Worm (Caenorhabditis elegans): ENCODE measurements around the gene str-146.

str-146 gene

DNA sequence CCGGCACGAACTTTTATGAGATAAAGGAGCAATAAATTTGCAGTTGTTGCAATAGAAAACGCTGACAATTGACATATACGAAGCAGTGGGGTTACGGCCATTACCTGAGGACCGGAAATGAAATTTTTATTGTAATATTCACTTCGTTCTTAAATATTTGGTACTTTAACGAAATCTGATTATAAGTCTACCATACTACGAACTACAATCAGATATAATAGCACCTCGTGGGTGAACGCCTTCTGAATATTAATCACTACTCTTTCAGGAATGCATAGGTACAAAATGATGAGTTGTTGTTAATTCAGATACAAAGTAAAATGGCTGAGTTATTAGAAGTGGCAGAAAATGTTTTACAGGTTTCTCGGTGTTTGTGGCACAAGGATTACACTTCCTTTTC, 2.9 kb downstream of the str-146 start, which contains the start of gene str-129:
Gene str-129, minus strand, starts transcription at position 101 of the 400 bp plus-strand sequence.
- TF ChIP-seq cog-1 (tag; optimal IDR thresholded peaks at IDR 0.05) (no peak), ztf-23 (GFP tag; IDR thresholded peaks at IDR 0.05) (no peak)

DNA sequence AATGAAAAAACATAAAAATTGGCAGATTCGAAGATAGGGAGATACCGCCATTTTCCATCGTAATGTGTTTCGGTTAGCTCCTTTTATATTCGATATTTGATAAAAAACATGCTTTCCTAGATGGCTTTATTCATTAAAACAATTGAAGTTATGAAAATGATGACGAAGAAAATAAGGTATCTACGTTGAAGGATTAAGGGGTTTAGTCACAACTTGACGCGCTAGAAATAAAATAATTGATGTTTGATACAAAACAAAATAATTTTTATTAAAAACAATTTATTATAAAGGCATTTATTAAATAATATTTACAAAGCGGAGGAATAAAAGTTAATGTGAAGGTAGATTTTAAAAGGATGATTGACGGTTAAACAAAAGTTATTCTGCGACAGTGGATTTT, 4.7 kb downstream of the str-146 start, which contains the start of gene str-130:
Gene str-130, minus strand, starts transcription at position 101 of the 400 bp plus-strand sequence.
- TF ChIP-seq cog-1 (tag; optimal IDR thresholded peaks at IDR 0.05), result no peak
- no peak for TF ChIP-seq ztf-23 (GFP tag; IDR thresholded peaks at IDR 0.05)
- no peak for TF ChIP-seq tab-1 (GFP tag; IDR thresholded peaks at IDR 0.05)
- no peak for TF ChIP-seq klf-2 (GFP tag; conservative IDR thresholded peaks at IDR 0.05)
- no peak for TF ChIP-seq ztf-29 (GFP tag; IDR thresholded peaks at IDR 0.05)
- no peak for TF ChIP-seq flt-1 (GFP tag; IDR thresholded peaks at IDR 0.05)
- TF ChIP-seq ref-1 (GFP tag; conservative IDR thresholded peaks at IDR 0.05), result no peak
- TF ChIP-seq med-1 (GFP tag; optimal IDR thresholded peaks at IDR 0.05; ENCODE audit: insufficient read depth), result no peak
- TF ChIP-seq T22C8.4 (GFP tag; IDR thresholded peaks at IDR 0.05), result no peak

DNA sequence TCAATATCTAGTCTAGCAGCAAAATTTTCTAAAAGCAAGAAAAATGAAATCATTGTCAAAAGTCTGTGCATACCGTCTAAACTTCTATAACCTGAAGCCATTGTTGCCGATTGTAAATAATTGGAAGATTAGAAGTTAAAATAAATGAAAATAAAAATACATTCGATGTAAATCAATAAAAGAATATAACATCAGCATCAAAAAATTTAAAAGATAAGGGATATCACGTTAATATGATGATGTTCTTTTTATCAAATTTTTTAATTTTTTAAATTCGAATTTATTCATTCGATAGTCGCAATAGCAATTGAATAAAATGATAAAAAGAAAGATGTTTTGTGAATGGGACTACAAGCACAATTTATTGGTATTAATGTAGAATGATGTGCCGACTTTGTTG, 10.1 kb downstream of the str-146 start, which contains the start of gene C09H5.7:
Gene C09H5.7, minus strand, starts transcription at position 101 of the 400 bp plus-strand sequence.
- TF ChIP-seq med-1 (GFP tag; optimal IDR thresholded peaks at IDR 0.05; ENCODE audit: insufficient read depth), result no peak
- no peak for TF ChIP-seq cog-1 (tag; optimal IDR thresholded peaks at IDR 0.05)
- no peak for TF ChIP-seq ref-1 (GFP tag; conservative IDR thresholded peaks at IDR 0.05)
- no peak for TF ChIP-seq ztf-23 (GFP tag; IDR thresholded peaks at IDR 0.05)
- no peak for TF ChIP-seq ztf-29 (GFP tag; IDR thresholded peaks at IDR 0.05)
- TF ChIP-seq tab-1 (GFP tag; IDR thresholded peaks at IDR 0.05), result no peak
- no peak for TF ChIP-seq T22C8.4 (GFP tag; IDR thresholded peaks at IDR 0.05)
- TF ChIP-seq flt-1 (GFP tag; IDR thresholded peaks at IDR 0.05), result no peak
- no peak for TF ChIP-seq klf-2 (GFP tag; conservative IDR thresholded peaks at IDR 0.05)

DNA sequence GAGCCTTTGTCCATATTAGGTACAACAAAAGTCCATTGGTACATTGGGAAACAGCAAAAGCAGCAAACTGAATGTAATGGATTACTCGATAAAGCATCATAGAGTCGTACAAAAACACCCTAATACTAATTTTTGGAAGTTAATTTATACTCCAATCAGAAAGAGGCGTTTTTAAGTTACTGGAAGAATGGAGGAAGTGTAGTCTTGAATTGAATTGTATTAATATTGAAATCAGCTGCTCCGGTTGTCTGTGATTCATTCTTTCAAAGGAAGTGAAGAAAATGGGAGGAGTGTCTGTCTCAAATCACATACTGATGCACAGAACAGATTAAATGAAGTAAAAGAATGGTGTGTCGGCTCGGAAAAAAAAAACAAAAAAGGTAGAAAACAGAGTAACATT, 13.7 kb downstream of the str-146 start, which contains the start of gene str-131:
Gene str-131, minus strand, starts transcription at position 101 of the 400 bp plus-strand sequence.
- TF ChIP-seq ztf-29 (GFP tag; IDR thresholded peaks at IDR 0.05), result no peak
- no peak for TF ChIP-seq tab-1 (GFP tag; IDR thresholded peaks at IDR 0.05)
- no peak for TF ChIP-seq flt-1 (GFP tag; IDR thresholded peaks at IDR 0.05)
- no peak for TF ChIP-seq ref-1 (GFP tag; conservative IDR thresholded peaks at IDR 0.05)
- no peak for TF ChIP-seq ztf-23 (GFP tag; IDR thresholded peaks at IDR 0.05)

DNA sequence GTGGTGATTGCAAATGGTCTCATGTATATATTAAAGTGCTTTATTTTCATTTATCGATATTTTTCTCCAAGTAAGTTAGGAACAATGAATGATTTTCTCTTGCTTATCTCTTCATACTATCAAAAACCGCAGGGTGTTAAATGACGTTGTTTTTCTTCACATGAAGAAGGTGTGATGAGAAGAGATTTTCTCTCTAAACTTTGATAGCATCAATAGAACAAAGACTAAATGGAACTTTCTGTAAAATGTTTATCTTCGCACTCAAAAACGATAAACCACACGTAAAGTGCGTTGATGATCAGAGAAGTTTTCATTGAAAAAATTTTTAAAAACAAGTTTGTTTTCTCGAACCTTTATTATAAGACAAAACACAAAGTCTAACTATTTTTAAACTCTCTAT, 15.5 kb downstream of the str-146 start:
- TF ChIP-seq T22C8.4 (GFP tag; IDR thresholded peaks at IDR 0.05) (no peak), flt-1 (GFP tag; IDR thresholded peaks at IDR 0.05) (no peak), ztf-29 (GFP tag; IDR thresholded peaks at IDR 0.05) (no peak), ref-1 (GFP tag; conservative IDR thresholded peaks at IDR 0.05) (no peak), cog-1 (tag; optimal IDR thresholded peaks at IDR 0.05) (no peak), med-1 (GFP tag; optimal IDR thresholded peaks at IDR 0.05; ENCODE audit: insufficient read depth) (no peak), tab-1 (GFP tag; IDR thresholded peaks at IDR 0.05) (no peak), klf-2 (GFP tag; conservative IDR thresholded peaks at IDR 0.05) (no peak), ztf-23 (GFP tag; IDR thresholded peaks at IDR 0.05) (no peak)

DNA sequence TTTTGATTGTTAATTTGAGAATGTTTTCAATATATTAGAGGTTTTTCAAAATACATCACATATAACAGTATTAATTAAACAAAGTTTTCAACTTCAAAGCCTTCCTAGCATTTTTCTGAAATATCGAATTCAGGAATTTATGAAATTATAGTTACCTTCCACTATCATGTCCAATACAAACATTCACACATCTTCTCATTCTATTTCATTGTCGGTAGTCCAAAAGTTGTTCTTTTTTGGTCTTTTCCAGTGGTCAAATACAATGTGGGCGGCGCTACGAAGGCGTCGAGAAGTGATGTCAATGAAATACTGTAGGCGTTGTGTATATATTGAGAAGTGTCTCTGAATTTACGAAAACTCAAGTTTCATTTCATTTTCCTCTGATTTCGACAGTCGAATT, 19.6 kb downstream of the str-146 start, which contains the start of gene catp-3:
Gene catp-3, plus strand, starts transcription at position 301 of the 400 bp plus-strand sequence.
- TF ChIP-seq ztf-29 (GFP tag; IDR thresholded peaks at IDR 0.05) (no peak), ref-1 (GFP tag; conservative IDR thresholded peaks at IDR 0.05) (no peak), med-1 (GFP tag; optimal IDR thresholded peaks at IDR 0.05; ENCODE audit: insufficient read depth) (no peak), klf-2 (GFP tag; conservative IDR thresholded peaks at IDR 0.05) (no peak), cog-1 (tag; optimal IDR thresholded peaks at IDR 0.05) (no peak), tab-1 (GFP tag; IDR thresholded peaks at IDR 0.05) (no peak), T22C8.4 (GFP tag; IDR thresholded peaks at IDR 0.05) (no peak), flt-1 (GFP tag; IDR thresholded peaks at IDR 0.05) (no peak), ztf-23 (GFP tag; IDR thresholded peaks at IDR 0.05) (no peak)

DNA sequence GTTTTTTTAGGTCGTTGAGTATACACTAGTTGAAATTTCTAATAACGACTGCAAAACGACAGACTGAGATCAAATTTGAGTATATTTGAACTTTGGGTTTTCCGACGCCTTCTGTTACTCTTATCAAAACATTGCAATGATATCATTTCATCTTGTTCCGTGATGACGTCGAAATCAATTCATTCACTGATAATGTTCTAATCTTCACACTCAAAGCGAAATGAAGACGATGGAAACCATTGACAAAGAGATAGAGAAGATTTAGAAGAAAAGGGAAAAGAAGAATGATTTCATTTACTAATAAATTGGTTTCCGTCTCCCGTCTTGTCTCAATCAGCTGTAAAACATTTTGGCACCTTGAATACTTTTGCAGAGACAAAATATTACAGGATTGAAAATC, 22.1 kb downstream of the str-146 start:
- no peak for TF ChIP-seq med-1 (GFP tag; optimal IDR thresholded peaks at IDR 0.05; ENCODE audit: insufficient read depth)
- TF ChIP-seq ref-1 (GFP tag; conservative IDR thresholded peaks at IDR 0.05), result no peak

DNA sequence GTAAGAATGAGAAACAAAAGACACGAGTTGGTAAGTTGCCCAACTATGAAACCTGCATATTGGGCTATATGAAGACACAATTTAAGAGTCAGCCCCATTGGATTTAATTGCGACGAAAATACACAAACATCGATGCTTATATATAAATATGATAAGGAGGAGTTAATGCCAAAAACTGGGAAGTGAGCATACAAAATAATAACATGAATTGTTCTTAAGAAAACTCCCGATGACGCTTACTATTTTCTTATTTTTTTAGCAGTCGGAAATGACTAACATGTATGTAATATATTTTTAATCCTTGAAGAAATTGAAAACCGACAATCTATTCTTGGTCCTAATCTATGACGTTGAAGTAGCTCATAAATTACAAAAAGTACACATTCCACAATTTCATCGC, 23.2 kb downstream of the str-146 start, which contains the start of gene str-144:
Gene str-144, minus strand, starts transcription at position 101 of the 400 bp plus-strand sequence.
- TF ChIP-seq med-1 (GFP tag; optimal IDR thresholded peaks at IDR 0.05; ENCODE audit: insufficient read depth) (no peak), klf-2 (GFP tag; conservative IDR thresholded peaks at IDR 0.05) (no peak), T22C8.4 (GFP tag; IDR thresholded peaks at IDR 0.05) (no peak)

DNA sequence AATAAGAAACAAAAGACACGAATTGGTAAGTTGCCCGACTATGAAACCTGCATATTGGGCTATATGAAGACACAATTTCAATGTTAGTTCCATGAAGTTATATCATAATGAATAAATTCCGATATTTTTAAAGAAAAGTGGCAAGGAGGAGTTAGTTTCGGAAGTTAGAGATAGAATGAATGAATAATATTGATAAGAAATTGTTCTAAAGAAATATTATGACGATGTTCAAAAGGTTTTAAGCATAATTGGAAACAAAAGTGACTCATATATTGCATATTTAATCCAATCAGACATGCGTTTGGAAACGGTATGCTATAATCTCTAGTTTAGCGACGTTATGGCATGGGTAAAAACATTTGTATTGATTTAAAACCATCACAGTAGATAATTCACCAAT, 25.6 kb downstream of the str-146 start, which contains the start of gene str-143:
Gene str-143, minus strand, starts transcription at position 101 of the 400 bp plus-strand sequence.
- TF ChIP-seq cog-1 (tag; optimal IDR thresholded peaks at IDR 0.05) (no peak), ztf-29 (GFP tag; IDR thresholded peaks at IDR 0.05) (no peak)

DNA sequence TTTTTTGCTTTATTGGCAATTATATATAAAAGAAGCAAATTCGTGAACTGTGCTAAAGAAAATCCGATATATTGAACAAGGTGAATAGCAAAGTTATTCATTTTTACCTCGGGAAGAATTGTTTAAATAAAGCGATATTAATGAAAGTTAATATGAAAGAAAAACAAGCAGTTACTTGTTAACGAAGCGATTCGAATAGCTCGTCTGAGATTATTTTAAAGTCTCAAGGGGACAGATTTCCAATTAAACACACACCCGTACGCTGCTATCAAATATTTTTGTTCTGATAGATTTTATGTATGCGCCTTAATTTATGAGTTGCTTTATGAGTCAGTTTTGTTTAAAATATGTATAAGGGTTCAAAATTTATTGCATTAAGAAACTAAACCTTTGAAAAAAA, 27.5 kb downstream of the str-146 start, which contains the start of gene str-140:
Gene str-140, minus strand, starts transcription at position 101 of the 400 bp plus-strand sequence.
- TF ChIP-seq med-1 (GFP tag; optimal IDR thresholded peaks at IDR 0.05; ENCODE audit: insufficient read depth) (no peak), ref-1 (GFP tag; conservative IDR thresholded peaks at IDR 0.05) (no peak), klf-2 (GFP tag; conservative IDR thresholded peaks at IDR 0.05) (no peak), flt-1 (GFP tag; IDR thresholded peaks at IDR 0.05) (no peak), ztf-29 (GFP tag; IDR thresholded peaks at IDR 0.05) (no peak), cog-1 (tag; optimal IDR thresholded peaks at IDR 0.05) (no peak), tab-1 (GFP tag; IDR thresholded peaks at IDR 0.05) (no peak), ztf-23 (GFP tag; IDR thresholded peaks at IDR 0.05) (no peak), T22C8.4 (GFP tag; IDR thresholded peaks at IDR 0.05) (no peak)

DNA sequence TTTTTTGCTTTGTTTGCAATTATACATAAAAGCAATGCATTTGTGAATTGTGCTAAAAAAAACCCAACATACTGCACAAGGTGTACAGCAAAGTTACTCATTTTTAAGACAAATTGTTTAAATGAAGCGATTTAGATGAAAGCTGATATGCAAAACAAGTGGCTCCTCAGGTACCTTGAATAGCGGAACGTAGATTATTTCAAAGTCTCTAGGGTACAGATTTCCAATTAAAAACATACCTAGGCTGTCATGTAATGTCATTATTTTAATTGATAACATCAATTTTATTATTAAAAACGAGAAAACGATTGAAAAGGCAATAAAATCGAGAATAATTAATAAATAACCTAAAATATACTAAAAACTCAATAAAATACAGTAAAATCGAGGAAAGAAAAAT, 33.2 kb downstream of the str-146 start, which contains the start of gene str-139:
Gene str-139, minus strand, starts transcription at position 101 of the 400 bp plus-strand sequence.
- TF ChIP-seq ztf-23 (GFP tag; IDR thresholded peaks at IDR 0.05) (no peak), cog-1 (tag; optimal IDR thresholded peaks at IDR 0.05) (no peak), klf-2 (GFP tag; conservative IDR thresholded peaks at IDR 0.05) (no peak), med-1 (GFP tag; optimal IDR thresholded peaks at IDR 0.05; ENCODE audit: insufficient read depth) (no peak)

Measured in whole organism, midembryonic.